Fruit fly (Drosophila melanogaster) Kc167 (cell line): ENCODE results near the gene Exo84.

ENCODE experiments used
- Myc ChIP-seq: fragments of >200 bp; optimal IDR thresholded peaks from 2 replicates; lab custom pipeline; 2017; ENCODE audit warnings: missing external identifiers
- h ChIP-seq: fragments of >200 bp; optimal IDR thresholded peaks from 3 replicates; lab custom pipeline; 2018; ENCODE audit warnings: missing external identifiers
- insv ChIP-seq: fragments of >200 bp; optimal IDR thresholded peaks from 3 replicates; lab custom pipeline; 2018; ENCODE audit warnings: missing external identifiers
- ttk ChIP-seq: sonication (Bioruptor generic); optimal IDR thresholded peaks from 2 replicates; lab custom pipeline; 2017; ENCODE audit warnings: missing external identifiers

dm6 chr3R:26032611-26033001 is 19.5 kb downstream of the Exo84 start:
- TF ChIP-seq Myc (lab: Kevin White, UChicago) (no peak), insv (lab: Kevin White, UChicago) (no peak), h (lab: Kevin White, UChicago) (no peak), ttk (lab: Kevin White, UChicago) (no peak)
